Worm (Caenorhabditis elegans) whole organism, mixed stage, embryonic: ENCODE data around the gene F43G6.17.

Experiments
- M03D4.4 ChIP-seq: sonication (generic microtip); optimal IDR thresholded peaks from 2 replicates; lab custom pipeline; 2017; ENCODE audit warnings: mild to moderate bottlenecking, missing genetic modification characterization, missing compliant biosample characterization
- bed-3 ChIP-seq: fragments of 200-800 bp; sonication (Bioruptor generic); optimal IDR thresholded peaks from 3 replicates; lab custom pipeline; 2018; ENCODE audit warnings: mild to moderate bottlenecking, missing genetic modification characterization, moderate library complexity, missing compliant biosample characterization
- blmp-1 ChIP-seq: fragments of 150-350 bp; optimal IDR thresholded peaks from 2 replicates; lab custom pipeline; 2014; ENCODE audit warnings: missing biosample characterization, missing genetic modification characterization
- ceh-43 ChIP-seq: fragments of 200-800 bp; sonication (Bioruptor generic); optimal IDR thresholded peaks from 2 replicates; lab custom pipeline; 2018; ENCODE audit warnings: mild to moderate bottlenecking, missing genetic modification characterization, moderate library complexity, missing compliant biosample characterization
- ceh-83 ChIP-seq: fragments of 200-800 bp; sonication (Bioruptor generic); optimal IDR thresholded peaks from 2 replicates; lab custom pipeline; 2018; ENCODE audit warnings: mild to moderate bottlenecking, missing genetic modification characterization, missing compliant biosample characterization
- drap-1 ChIP-seq: fragments of 200-800 bp; sonication (Bioruptor generic); optimal IDR thresholded peaks from 3 replicates; lab custom pipeline; 2018; ENCODE audit warnings: mild to moderate bottlenecking, missing genetic modification characterization, missing compliant biosample characterization
- elt-1 ChIP-seq: sonication (generic microtip); optimal IDR thresholded peaks from 2 replicates; lab custom pipeline; 2017; ENCODE audit warnings: missing genetic modification characterization, mild to moderate bottlenecking, missing compliant biosample characterization, antibody characterized with exemption, moderate library complexity, borderline replicate concordance; ENCODE audit not compliant: insufficient read depth
- elt-3 ChIP-seq: fragments of 150-350 bp; optimal IDR thresholded peaks from 2 replicates; lab custom pipeline; 2014; ENCODE audit warnings: missing biosample characterization, missing genetic modification characterization
- flh-1 ChIP-seq: fragments of 200-800 bp; sonication (Bioruptor generic); optimal IDR thresholded peaks from 2 replicates; lab custom pipeline; 2018; ENCODE audit warnings: mild to moderate bottlenecking, missing genetic modification characterization, moderate library complexity, missing compliant biosample characterization
- ham-2 ChIP-seq: fragments of 200-800 bp; sonication (Bioruptor generic); optimal IDR thresholded peaks from 2 replicates; lab custom pipeline; 2018; ENCODE audit warnings: mild to moderate bottlenecking, missing genetic modification characterization, missing compliant biosample characterization
- hlh-1 ChIP-seq: fragments of 150-350 bp; optimal IDR thresholded peaks from 2 replicates; lab custom pipeline; 2014; ENCODE audit warnings: missing biosample characterization, missing genetic modification reagents, missing genetic modification characterization
- lin-13 ChIP-seq: fragments of 150-350 bp; optimal IDR thresholded peaks from 2 replicates; lab custom pipeline; 2014; ENCODE audit warnings: missing biosample characterization, missing genetic modification characterization
- lin-32 ChIP-seq: fragments of 200-800 bp; sonication (Bioruptor generic); optimal IDR thresholded peaks from 2 replicates; lab custom pipeline; 2018; ENCODE audit warnings: mild to moderate bottlenecking, missing genetic modification characterization, missing compliant biosample characterization
- lsy-2 ChIP-seq: fragments of 150-350 bp; optimal IDR thresholded peaks from 2 replicates; lab custom pipeline; 2014; ENCODE audit warnings: missing biosample characterization, missing genetic modification characterization
- mab-5 ChIP-seq: fragments of 150-350 bp; optimal IDR thresholded peaks from 2 replicates; lab custom pipeline; 2014; ENCODE audit warnings: missing biosample characterization, missing genetic modification characterization
- mls-2 ChIP-seq: sonication (generic microtip); optimal IDR thresholded peaks from 2 replicates; lab custom pipeline; 2016; ENCODE audit warnings: mild to moderate bottlenecking, missing genetic modification characterization, moderate library complexity, missing compliant biosample characterization
- nhr-12 ChIP-seq: fragments of 150-350 bp; optimal IDR thresholded peaks from 2 replicates; lab custom pipeline; 2014; ENCODE audit warnings: missing biosample characterization, missing genetic modification characterization
- nhr-237 ChIP-seq: fragments of 150-350 bp; optimal IDR thresholded peaks from 2 replicates; lab custom pipeline; 2014; ENCODE audit warnings: missing biosample characterization, missing genetic modification characterization
- nhr-28 ChIP-seq: fragments of 150-350 bp; optimal IDR thresholded peaks from 2 replicates; lab custom pipeline; 2014; ENCODE audit warnings: missing biosample characterization, missing genetic modification characterization
- nhr-76 ChIP-seq: sonication (generic microtip); optimal IDR thresholded peaks from 2 replicates; lab custom pipeline; 2017; ENCODE audit warnings: missing biosample characterization, missing genetic modification characterization
- snpc-4 ChIP-seq: fragments of 150-350 bp; optimal IDR thresholded peaks from 2 replicates; lab custom pipeline; 2014; ENCODE audit warnings: missing biosample characterization, missing genetic modification characterization
- unc-120 ChIP-seq: sonication (generic microtip); optimal IDR thresholded peaks from 2 replicates; lab custom pipeline; 2017; ENCODE audit warnings: missing genetic modification characterization, missing compliant biosample characterization; ENCODE audit not compliant: poor library complexity, severe bottlenecking
- unc-39 ChIP-seq: fragments of 150-350 bp; optimal IDR thresholded peaks from 2 replicates; lab custom pipeline; 2014; ENCODE audit warnings: missing biosample characterization, missing genetic modification characterization
- unc-62 ChIP-seq: fragments of 150-350 bp; optimal IDR thresholded peaks from 2 replicates; lab custom pipeline; 2014; ENCODE audit warnings: missing biosample characterization, missing genetic modification reagents, missing genetic modification characterization
- ztf-11 ChIP-seq: fragments of 150-350 bp; optimal IDR thresholded peaks from 2 replicates; lab custom pipeline; 2014; ENCODE audit warnings: missing biosample characterization, missing genetic modification characterization

F43G6.17 gene

DNA sequence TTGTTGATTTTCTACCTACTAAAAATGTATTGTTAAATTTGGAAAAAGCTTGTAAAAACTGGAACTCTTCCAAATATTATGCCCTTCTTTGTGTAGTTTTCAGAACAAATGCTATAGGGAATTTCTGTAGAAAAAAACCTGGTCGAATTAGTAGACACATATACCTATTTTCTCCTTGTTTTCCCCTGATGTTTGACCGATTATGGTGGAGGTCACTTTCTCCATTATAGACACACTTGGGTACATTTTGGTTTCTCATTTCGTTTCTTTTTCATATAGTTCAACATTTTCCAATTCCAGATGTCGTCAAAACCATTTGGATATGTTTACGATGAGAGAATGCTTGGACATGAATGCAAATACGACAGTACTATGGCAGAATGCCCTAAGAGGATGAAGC lies 3.8 kb upstream of the F43G6.17 start, which contains the start of gene hda-5:
Gene hda-5 (plus strand): TSS at position 301 of the 400 bp plus-strand sequence.
- TF ChIP-seq unc-62 (GFP tag; lab: Kevin White, UChicago) = no peak
- TF ChIP-seq ztf-11 (tag; lab: Kevin White, UChicago) = no peak

DNA sequence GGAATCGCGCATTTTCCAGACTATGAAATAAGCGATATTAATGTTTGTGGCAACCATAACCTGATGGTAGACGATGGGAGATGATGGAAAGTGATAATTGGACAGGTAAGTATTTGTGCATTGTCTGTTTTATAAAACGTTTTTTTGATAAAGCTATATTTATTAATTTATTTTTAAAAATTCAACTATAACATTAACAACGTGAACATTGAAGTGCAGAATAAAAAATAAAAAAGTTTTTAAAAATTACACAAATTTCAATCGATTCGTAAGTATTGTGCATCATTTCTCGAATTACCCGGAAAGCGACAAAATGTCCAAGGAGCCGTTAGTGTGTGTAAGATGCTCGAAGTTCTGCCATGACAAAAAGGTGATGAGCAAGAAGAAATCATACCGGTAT lies 3.7 kb downstream of the F43G6.17 start, which contains the start of gene jmjd-1.1:
Gene jmjd-1.1 (plus strand): TSS at position 301 of the 400 bp plus-strand sequence.
- TF ChIP-seq drap-1 = no peak
- TF ChIP-seq, all 35 proteins: peak for 0

DNA sequence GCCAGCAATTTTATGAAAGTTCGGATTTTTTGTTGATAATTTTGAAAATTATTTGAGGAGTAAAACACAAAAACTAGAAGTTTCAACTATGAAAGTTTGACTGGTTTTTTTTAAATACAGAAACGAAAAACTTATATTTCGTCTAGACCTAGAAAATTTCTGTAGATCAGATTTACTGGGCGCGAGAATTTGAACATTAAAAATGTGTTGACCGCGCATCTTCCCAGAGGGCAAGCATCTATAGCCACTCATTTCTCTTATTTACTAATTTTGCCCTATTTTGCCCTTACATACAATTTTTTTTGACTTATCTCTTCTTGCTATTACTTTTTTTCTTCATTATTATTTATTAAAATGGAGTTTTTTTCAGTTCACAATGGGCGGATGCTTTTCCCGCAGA lies 6.4 kb downstream of the F43G6.17 start, which contains the start of gene F43G6.10:
Gene F43G6.10 (plus strand): TSS at position 371 of the 400 bp plus-strand sequence.
- no peak for TF ChIP-seq lsy-2 (tag; lab: Kevin White, UChicago)

DNA sequence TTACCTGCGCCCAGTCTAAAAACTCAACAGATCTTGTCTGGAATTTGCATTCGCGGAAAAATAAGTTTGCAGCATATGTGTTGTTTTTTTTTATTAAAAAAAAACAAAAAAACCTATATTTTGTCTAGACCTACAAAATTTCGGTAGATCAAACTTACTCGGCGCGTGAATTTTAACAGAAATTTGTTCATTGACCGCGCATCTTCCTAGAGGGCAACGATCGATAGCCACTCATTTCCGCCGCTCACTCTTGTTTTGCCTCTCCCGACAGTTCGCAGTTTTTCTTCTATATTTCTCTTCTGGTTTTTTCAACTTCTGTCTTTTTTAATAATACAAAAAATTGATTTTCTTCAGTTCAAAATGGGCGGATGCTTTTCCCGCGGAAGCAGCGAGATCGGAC lies 7.9 kb downstream of the F43G6.17 start, which contains the start of gene F43G6.7:
Gene F43G6.7 (plus strand): TSS at position 355 of the 400 bp plus-strand sequence.
- TF ChIP-seq unc-39 (tag; lab: Kevin White, UChicago) = no peak
- TF ChIP-seq blmp-1 (tag; lab: Kevin White, UChicago) = no peak
- TF ChIP-seq M03D4.4 = no peak
- no peak for TF ChIP-seq elt-3
- no peak for TF ChIP-seq nhr-76 (tag; lab: Kevin White, UChicago)
- TF ChIP-seq mls-2 (tag; lab: Kevin White, UChicago) = no peak

DNA sequence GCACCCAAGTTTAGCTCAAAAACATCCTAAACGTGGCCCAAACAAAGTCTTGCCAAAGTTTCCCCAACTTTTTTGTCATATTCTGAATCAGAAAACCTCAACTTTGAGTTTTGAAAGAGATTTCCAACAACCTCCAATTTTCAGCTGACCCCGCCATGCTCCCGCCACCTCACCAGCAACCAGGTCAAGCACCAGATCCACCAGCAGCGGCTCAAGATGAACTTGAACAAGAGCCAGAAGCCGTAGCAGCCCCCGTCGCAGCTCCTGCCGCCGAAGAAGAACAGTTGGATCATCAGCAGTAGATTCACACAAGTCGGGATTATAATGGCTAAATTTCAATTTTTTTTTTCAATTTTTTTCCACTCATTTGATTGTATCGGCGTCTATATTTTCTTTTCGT lies 8.7 kb downstream of the F43G6.17 start:
- TF ChIP-seq ceh-83 (GFP tag; lab: Kevin White, UChicago) (no peak), nhr-28 (no peak), elt-1 (no peak), lin-13 (tag; lab: Kevin White, UChicago) (no peak), lin-32 (no peak), flh-1 (GFP tag; lab: Kevin White, UChicago) (no peak), ceh-43 (GFP tag; lab: Kevin White, UChicago) (no peak), unc-39 (tag; lab: Kevin White, UChicago) (no peak), M03D4.4 (no peak), unc-120 (tag; lab: Kevin White, UChicago) (no peak), nhr-76 (tag; lab: Kevin White, UChicago) (no peak), snpc-4 (tag; lab: Kevin White, UChicago) (no peak), bed-3 (GFP tag; lab: Kevin White, UChicago) (no peak), nhr-237 (no peak), hlh-1 (tag; lab: Kevin White, UChicago) (no peak), mls-2 (tag; lab: Kevin White, UChicago) (no peak), unc-62 (GFP tag; lab: Kevin White, UChicago) (no peak)

DNA sequence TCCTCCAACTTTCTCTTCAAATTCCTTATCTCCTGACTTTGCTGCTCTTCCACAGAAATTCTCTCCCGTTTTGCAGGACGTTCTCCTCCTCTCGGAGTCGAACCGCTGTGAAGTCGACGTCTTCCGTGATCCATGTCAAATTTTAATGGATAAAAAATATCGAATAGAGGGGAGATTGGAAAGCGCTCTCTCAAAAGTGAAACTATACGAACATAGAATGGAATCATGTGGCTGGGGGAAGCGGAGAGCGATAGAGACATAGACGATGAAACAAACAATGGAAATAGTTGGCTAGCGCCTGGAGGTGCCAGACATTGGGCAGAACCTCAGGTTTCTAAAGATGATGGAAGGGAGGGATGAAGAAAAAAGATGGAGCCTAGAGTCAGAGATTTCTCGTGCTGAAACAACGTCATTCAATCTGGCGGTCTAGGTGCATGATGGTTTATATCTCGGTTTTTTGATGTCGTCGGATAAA lies 11.4 kb downstream of the F43G6.17 start, which contains the start of gene F43G6.8:
Gene F43G6.8 (minus strand): TSS at position 198 of the 475 bp plus-strand sequence.
- TF ChIP-seq ham-2 (peak; percentile 40), flh-1 (GFP tag; lab: Kevin White, UChicago) (no peak), unc-120 (tag; lab: Kevin White, UChicago) (peak; percentile 26), ztf-11 (tag; lab: Kevin White, UChicago) (no peak)

DNA sequence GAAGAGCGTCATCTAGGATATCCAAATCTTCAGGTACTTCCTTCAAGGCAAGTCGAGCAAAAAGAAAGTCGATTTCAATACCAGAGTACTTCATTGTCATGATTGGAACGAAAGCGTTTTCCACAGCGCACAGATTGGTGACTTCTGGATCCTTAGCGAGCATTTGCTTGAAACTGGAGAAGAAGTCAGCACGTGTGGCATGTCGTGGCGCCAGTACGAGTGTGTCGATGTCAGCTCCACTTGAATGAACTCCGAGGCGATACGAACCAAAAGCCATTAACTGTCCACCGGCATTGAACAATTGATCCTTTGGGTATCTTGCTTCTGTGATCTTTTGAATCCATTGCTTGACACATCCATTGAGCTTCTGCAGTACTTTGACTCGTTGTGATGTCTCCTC lies 13.5 kb downstream of the F43G6.17 start:
- no peak for TF ChIP-seq snpc-4 (tag; lab: Kevin White, UChicago)
- no peak for TF ChIP-seq ceh-43 (GFP tag; lab: Kevin White, UChicago)
- no peak for TF ChIP-seq nhr-12 (tag; lab: Kevin White, UChicago)
- TF ChIP-seq lin-13 (tag; lab: Kevin White, UChicago) = no peak

DNA sequence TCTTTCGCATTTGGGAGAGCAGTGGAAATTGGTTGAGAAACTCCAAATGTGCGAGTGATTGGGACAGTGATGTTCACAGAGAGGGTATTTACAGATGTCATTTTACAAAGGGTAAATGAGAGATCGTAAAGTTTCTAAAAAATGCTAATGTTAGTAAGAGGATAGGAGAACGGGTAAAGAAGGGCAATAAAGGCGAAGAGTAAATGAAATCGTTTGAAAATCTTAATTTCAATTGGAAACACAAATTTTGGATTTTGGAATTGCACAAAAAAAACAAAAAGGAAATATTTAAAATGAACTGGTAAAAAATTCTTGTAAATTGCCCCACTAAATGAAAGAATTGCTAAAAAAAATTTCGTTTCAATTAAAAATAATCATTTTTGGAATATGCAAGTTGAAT lies 13.9 kb downstream of the F43G6.17 start, which contains the start of gene pap-3:
Gene pap-3 (minus strand): TSS at position 101 of the 400 bp plus-strand sequence.
- no peak for TF ChIP-seq nhr-237
- TF ChIP-seq mab-5 (tag; lab: Kevin White, UChicago) = no peak
